Worm (Caenorhabditis elegans) whole organism, young adult: ENCODE measurements around the gene gos-28.

ENCODE experiments used
- Y67H2A.10 ChIP-seq: fragments of 200-800 bp; sonication (Bioruptor generic); conservative IDR thresholded peaks from 2 replicates; pipeline ENCODE4 v1.3.6; 2022; ENCODE audit warnings: missing genetic modification reagents, missing genetic modification characterization, missing compliant biosample characterization
- Y95B8A.8 ChIP-seq: fragments of 200-800 bp; sonication (Bioruptor generic); IDR thresholded peaks from 2 replicates; pipeline ENCODE4 v1.3.6; 2022; ENCODE audit warnings: missing genetic modification reagents, missing genetic modification characterization, missing compliant biosample characterization
- akir-1 ChIP-seq: fragments of 200-800 bp; sonication (Bioruptor generic); optimal IDR thresholded peaks from 2 replicates; lab custom pipeline; 2018; ENCODE audit warnings: mild to moderate bottlenecking, missing genetic modification characterization, moderate library complexity, missing compliant biosample characterization
- ceh-91 ChIP-seq: fragments of 200-800 bp; sonication (Bioruptor generic); IDR thresholded peaks from 2 replicates; pipeline ENCODE4 v1.3.6; 2022; ENCODE audit warnings: missing genetic modification reagents, missing genetic modification characterization, missing compliant biosample characterization
- madf-10 ChIP-seq: sonication (generic microtip); optimal IDR thresholded peaks from 2 replicates; lab custom pipeline; 2016; ENCODE audit warnings: mild to moderate bottlenecking, missing genetic modification characterization, missing compliant biosample characterization
- nfya-1 ChIP-seq: sonication (generic microtip); optimal IDR thresholded peaks from 2 replicates; lab custom pipeline; 2017; ENCODE audit warnings: antibody characterized with exemption, missing compliant biosample characterization, missing genetic modification characterization, borderline replicate concordance; ENCODE audit not compliant: insufficient read depth
- nhr-179 ChIP-seq: sonication (generic microtip); optimal IDR thresholded peaks from 2 replicates; lab custom pipeline; 2016; ENCODE audit warnings: mild to moderate bottlenecking, missing genetic modification characterization, missing compliant biosample characterization
- sdz-38 ChIP-seq: sonication (generic microtip); optimal IDR thresholded peaks from 2 replicates; lab custom pipeline; 2016; ENCODE audit warnings: missing genotype, missing genetic modification characterization, missing compliant biosample characterization

ce11 chrIII:7373802-7374435 lies 24.9 kb upstream of the gos-28 start:
- no peak for TF ChIP-seq ceh-91
- TF ChIP-seq madf-10, result no peak
- no peak for TF ChIP-seq Y95B8A.8 (GFP tag; lab: Robert Waterston, UW)
- no peak for TF ChIP-seq akir-1 (GFP tag; lab: Kevin White, UChicago)
- TF ChIP-seq Y67H2A.10, result no peak
- no peak for TF ChIP-seq sdz-38
- TF ChIP-seq nfya-1 (tag; lab: Kevin White, UChicago), result no peak
- no peak for TF ChIP-seq nhr-179 (tag; lab: Kevin White, UChicago)
